Worm (Caenorhabditis elegans): ENCODE results near the gene xnd-1.

- TF ChIP-seq snpc-4 (GFP tag; optimal IDR thresholded peaks at IDR 0.05) (no peak), snpc-4 (tag; optimal IDR thresholded peaks at IDR 0.05) (no peak), D2030.7 (GFP tag; IDR thresholded peaks at IDR 0.05) (no peak), F49E8.2 (tag; optimal IDR thresholded peaks at IDR 0.05; ENCODE audit: insufficient read depth) (no peak), rpc-1 (optimal IDR thresholded peaks at IDR 0.05) (no peak), rpc-1 (tag; optimal IDR thresholded peaks at IDR 0.05) (no peak), chd-7 (tag; optimal IDR thresholded peaks at IDR 0.05) (no peak), aptf-2 (GFP tag; conservative IDR thresholded peaks at IDR 0.05) (no peak), nhr-80 (tag; optimal IDR thresholded peaks at IDR 0.05) (no peak), ceh-40 (GFP tag; IDR thresholded peaks at IDR 0.05) (no peak)
Observed at ce11 chrIII:5630350-5630749, 26.1 kb downstream of the xnd-1 start.
